Fruit fly (Drosophila melanogaster) Kc167 (cell line): ENCODE measurements around the gene CG42302.

ENCODE experiments used
- Myc ChIP-seq: fragments of >200 bp; optimal IDR thresholded peaks from 2 replicates; lab custom pipeline; 2017; ENCODE audit warnings: missing external identifiers
- Sin3A ChIP-seq: fragments of >200 bp; optimal IDR thresholded peaks from 2 replicates; lab custom pipeline; 2018; ENCODE audit warnings: missing external identifiers
- h ChIP-seq: fragments of >200 bp; optimal IDR thresholded peaks from 3 replicates; lab custom pipeline; 2018; ENCODE audit warnings: missing external identifiers
- insv ChIP-seq: fragments of >200 bp; optimal IDR thresholded peaks from 3 replicates; lab custom pipeline; 2018; ENCODE audit warnings: missing external identifiers
- psq ChIP-seq: fragments of >200 bp; optimal IDR thresholded peaks from 2 replicates; lab custom pipeline; 2017; ENCODE audit warnings: missing external identifiers
- ttk ChIP-seq: sonication (Bioruptor generic); optimal IDR thresholded peaks from 2 replicates; lab custom pipeline; 2017; ENCODE audit warnings: missing external identifiers

Gene CG42302

DNA sequence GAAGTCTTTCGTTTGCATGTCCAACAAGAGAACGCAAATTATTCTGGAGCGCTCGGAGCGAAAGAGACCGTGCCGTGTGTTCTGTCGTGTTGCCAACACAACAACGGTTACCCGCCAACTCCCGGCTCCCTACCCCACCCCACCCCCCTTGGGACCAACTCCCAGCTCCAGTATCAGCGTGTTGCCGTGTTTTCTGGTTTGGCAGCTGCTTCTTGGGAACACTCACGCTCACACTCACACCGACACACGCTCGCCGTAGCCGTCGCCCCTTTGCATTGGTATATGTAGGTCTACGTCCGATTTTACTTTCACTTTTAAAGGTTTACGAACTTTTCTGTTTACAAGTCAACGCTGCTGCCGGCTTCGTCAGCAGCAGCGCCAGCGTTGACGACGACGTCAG, 50.2 kb downstream of the CG42302 start:
- TF ChIP-seq Myc (lab: Kevin White, UChicago): no peak
- no peak for TF ChIP-seq Sin3A (lab: Kevin White, UChicago)
- TF ChIP-seq ttk (lab: Kevin White, UChicago): no peak
- TF ChIP-seq psq (lab: Kevin White, UChicago): no peak
- TF ChIP-seq h (lab: Kevin White, UChicago): no peak
- no peak for TF ChIP-seq insv (lab: Kevin White, UChicago)
